Fruit fly (Drosophila melanogaster): Measurements from ENCODE around the gene Raf.

Raf gene

DNA sequence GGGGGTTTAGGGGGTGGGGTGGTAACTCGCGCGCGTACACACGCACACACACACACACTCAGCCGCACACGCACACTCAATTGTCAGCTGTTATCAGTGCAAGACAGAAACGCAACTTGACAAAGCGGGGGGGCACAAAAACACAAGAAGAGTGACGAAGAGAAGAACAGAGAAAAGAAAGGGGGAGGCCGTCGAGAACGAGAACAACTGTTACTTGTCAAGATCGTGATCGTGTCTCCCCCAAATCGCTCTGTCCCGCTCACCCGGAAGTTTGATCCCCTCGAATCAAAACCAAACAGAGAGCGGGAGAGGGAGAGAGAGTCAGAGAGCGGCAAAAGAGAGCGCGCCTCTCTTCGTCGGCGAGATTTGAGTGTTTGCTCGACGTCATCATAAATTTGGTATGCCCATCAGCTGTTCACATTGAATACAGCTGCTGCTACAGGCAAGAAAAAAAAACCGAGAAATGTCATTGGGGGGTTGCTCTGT is 22.1 kb downstream of the Raf start (continued):
- no peak for TF ChIP-seq CG7928 (GFP tag; optimal IDR thresholded peaks at IDR 0.05)
- peak; percentile 30 for TF ChIP-seq psq (GFP tag; optimal IDR thresholded peaks at IDR 0.05)
- TF ChIP-seq CG10267 (tag; optimal IDR thresholded peaks at IDR 0.05) = no peak
- no peak for TF ChIP-seq CG32767 (GFP tag; IDR thresholded peaks at IDR 0.05)
- TF ChIP-seq pho (GFP tag; optimal IDR thresholded peaks at IDR 0.05) = peak; percentile 2
- TF ChIP-seq chn (GFP tag; optimal IDR thresholded peaks at IDR 0.05) = peak; percentile 7
- no peak for TF ChIP-seq CG18011 (GFP tag; optimal IDR thresholded peaks at IDR 0.05)
- TF ChIP-seq B-H2 (GFP tag; optimal IDR thresholded peaks at IDR 0.05) = no peak
- peak; percentile 9 for TF ChIP-seq Nf-YC (tag; optimal IDR thresholded peaks at IDR 0.05)
- peak; percentile 97 for TF ChIP-seq pros (GFP tag; optimal IDR thresholded peaks at IDR 0.05)
- TF ChIP-seq h (optimal IDR thresholded peaks at IDR 0.05) = no peak
- TF ChIP-seq zfh2 (GFP tag; optimal IDR thresholded peaks at IDR 0.05) = no peak
- no peak for TF ChIP-seq rib (GFP tag; IDR thresholded peaks at IDR 0.05)
- TF ChIP-seq chinmo (GFP tag; IDR thresholded peaks at IDR 0.05; ENCODE audit: partially characterized antibody) = peak; percentile 90
- no peak for TF ChIP-seq CG1647 (GFP tag; optimal IDR thresholded peaks at IDR 0.05)
- peak; percentile 76 for TF ChIP-seq CG3995 (GFP tag; optimal IDR thresholded peaks at IDR 0.05)
- TF ChIP-seq ATbp (GFP tag; optimal IDR thresholded peaks at IDR 0.05) = peak; percentile 41
- TF ChIP-seq CG12219 (GFP tag; optimal IDR thresholded peaks at IDR 0.05) = peak; percentile 24
- TF ChIP-seq yki (optimal IDR thresholded peaks at IDR 0.05) = peak; percentile 99
- no peak for TF ChIP-seq bab2 (GFP tag; optimal IDR thresholded peaks at IDR 0.05)
- no peak for TF ChIP-seq Doc2 (GFP tag; IDR thresholded peaks at IDR 0.05)
- TF ChIP-seq HLHmδ (GFP tag; optimal IDR thresholded peaks at IDR 0.05) = peak; percentile 85
- TF ChIP-seq sqz (GFP tag; optimal IDR thresholded peaks at IDR 0.05) = peak; percentile 92
- peak; percentile 22 for TF ChIP-seq CG6813 (GFP tag; optimal IDR thresholded peaks at IDR 0.05)
- no peak for TF ChIP-seq CTCF (GFP tag; optimal IDR thresholded peaks at IDR 0.05)
- TF ChIP-seq hbn (GFP tag; IDR thresholded peaks at IDR 0.05; ENCODE audit: partially characterized antibody) = no peak
- peak; percentile 29; the same call in 1 of the 2 replicates for TF ChIP-seq vvl (GFP tag; IDR thresholded peaks at IDR 0.05)
- peak; percentile 76 for TF ChIP-seq CG34376 (GFP tag; optimal IDR thresholded peaks at IDR 0.05)
- TF ChIP-seq CG8290 (GFP tag; optimal IDR thresholded peaks at IDR 0.05) = no peak
- TF ChIP-seq CG8290 (tag; optimal IDR thresholded peaks at IDR 0.05) = peak in 1 of 2 experiments; percentile 17
- TF ChIP-seq Bgb (GFP tag; IDR thresholded peaks at IDR 0.05; ENCODE audit: partially characterized antibody) = no peak
- TF ChIP-seq CG6683 (GFP tag; optimal IDR thresholded peaks at IDR 0.05) = peak; percentile 8
- peak; percentile 1 for TF ChIP-seq repo (GFP tag; optimal IDR thresholded peaks at IDR 0.05)
- TF ChIP-seq Dbx (GFP tag; IDR thresholded peaks at IDR 0.05) = no peak
- peak; percentile 31 for TF ChIP-seq wek (GFP tag; optimal IDR thresholded peaks at IDR 0.05)
- TF ChIP-seq fd96Cb (tag; optimal IDR thresholded peaks at IDR 0.05) = no peak
- peak; percentile 73 for TF ChIP-seq zen2 (GFP tag; IDR thresholded peaks at IDR 0.05; ENCODE audit: partially characterized antibody)
- peak in 1 of 2 experiments; percentile 98 for TF ChIP-seq Eip74EF (GFP tag; optimal IDR thresholded peaks at IDR 0.05)
- no peak for TF ChIP-seq tll (GFP tag; optimal IDR thresholded peaks at IDR 0.05)
- no peak for TF ChIP-seq CG14710 (tag; optimal IDR thresholded peaks at IDR 0.05)
- no peak for TF ChIP-seq gem (tag; optimal IDR thresholded peaks at IDR 0.05)
- TF ChIP-seq kah (GFP tag; optimal IDR thresholded peaks at IDR 0.05) = peak; percentile 32
- no peak for TF ChIP-seq Hr78 (GFP tag; optimal IDR thresholded peaks at IDR 0.05)
- TF ChIP-seq BtbVII (GFP tag; optimal IDR thresholded peaks at IDR 0.05) = peak; percentile 78
- TF ChIP-seq lbe (GFP tag; optimal IDR thresholded peaks at IDR 0.05) = peak; percentile 74
- peak; percentile 57 for TF ChIP-seq nom (GFP tag; optimal IDR thresholded peaks at IDR 0.05)
- peak; percentile 33 for TF ChIP-seq PHDP (tag; optimal IDR thresholded peaks at IDR 0.05)
- peak; percentile 64 for TF ChIP-seq CG1832 (GFP tag; optimal IDR thresholded peaks at IDR 0.05)
- TF ChIP-seq Lhr (GFP tag; optimal IDR thresholded peaks at IDR 0.05) = no peak
- TF ChIP-seq CG10431 (GFP tag; optimal IDR thresholded peaks at IDR 0.05) = peak; percentile 49
